Worm (Caenorhabditis elegans) whole organism, early embryonic: ENCODE results near the gene zim-2.

Experiments
- B0310.2 ChIP-seq: sonication (generic microtip); optimal IDR thresholded peaks from 2 replicates; lab custom pipeline; 2016; ENCODE audit warnings: mild to moderate bottlenecking, missing genetic modification characterization, missing compliant biosample characterization
- F13C5.2 ChIP-seq: sonication (generic microtip); optimal IDR thresholded peaks from 2 replicates; lab custom pipeline; 2017; ENCODE audit warnings: mild to moderate bottlenecking, missing genetic modification characterization, inconsistent platforms, missing compliant biosample characterization
- ama-1 ChIP-seq: fragments of 150-350 bp; optimal IDR thresholded peaks from 2 replicates; lab custom pipeline; 2014
- ceh-13 ChIP-seq: fragments of 200-800 bp; sonication (Bioruptor generic); optimal IDR thresholded peaks from 2 replicates; lab custom pipeline; 2018; ENCODE audit warnings: mild to moderate bottlenecking, missing genetic modification characterization, missing compliant biosample characterization
- flt-1 ChIP-seq: fragments of 200-800 bp; sonication (Bioruptor generic); IDR thresholded peaks from 2 replicates; pipeline ENCODE4 v1.3.6; 2022; ENCODE audit warnings: missing genetic modification characterization, missing compliant biosample characterization
- hmbx-1 ChIP-seq: sonication (generic microtip); optimal IDR thresholded peaks from 2 replicates; lab custom pipeline; 2016; ENCODE audit warnings: mild to moderate bottlenecking, missing genetic modification characterization, missing compliant biosample characterization
- hmg-4 ChIP-seq: fragments of 200-800 bp; sonication (Bioruptor generic); optimal IDR thresholded peaks from 2 replicates; lab custom pipeline; 2018; ENCODE audit warnings: mild to moderate bottlenecking, missing genetic modification characterization, missing compliant biosample characterization
- hnd-1 ChIP-seq: sonication (generic microtip); optimal IDR thresholded peaks from 2 replicates; lab custom pipeline; 2016; ENCODE audit warnings: missing genetic modification characterization, missing compliant biosample characterization
- scrt-1 ChIP-seq: fragments of 200-800 bp; sonication (Bioruptor generic); IDR thresholded peaks from 2 replicates; pipeline ENCODE4 v1.3.6; 2022; ENCODE audit warnings: missing genetic modification characterization, missing compliant biosample characterization
- sea-1 ChIP-seq: fragments of 200-800 bp; sonication (Bioruptor generic); conservative IDR thresholded peaks from 2 replicates; pipeline ENCODE4 v1.3.6; 2022; ENCODE audit warnings: missing genetic modification characterization, missing compliant biosample characterization
- tbx-37 ChIP-seq: fragments of 200-800 bp; sonication (Bioruptor generic); conservative IDR thresholded peaks from 2 replicates; pipeline ENCODE4 v1.3.6; 2022; ENCODE audit warnings: missing genetic modification reagents, missing genetic modification characterization, missing compliant biosample characterization
- tra-4 ChIP-seq: sonication (generic microtip); optimal IDR thresholded peaks from 2 replicates; lab custom pipeline; 2017; ENCODE audit warnings: missing genetic modification characterization, missing compliant biosample characterization

DNA sequence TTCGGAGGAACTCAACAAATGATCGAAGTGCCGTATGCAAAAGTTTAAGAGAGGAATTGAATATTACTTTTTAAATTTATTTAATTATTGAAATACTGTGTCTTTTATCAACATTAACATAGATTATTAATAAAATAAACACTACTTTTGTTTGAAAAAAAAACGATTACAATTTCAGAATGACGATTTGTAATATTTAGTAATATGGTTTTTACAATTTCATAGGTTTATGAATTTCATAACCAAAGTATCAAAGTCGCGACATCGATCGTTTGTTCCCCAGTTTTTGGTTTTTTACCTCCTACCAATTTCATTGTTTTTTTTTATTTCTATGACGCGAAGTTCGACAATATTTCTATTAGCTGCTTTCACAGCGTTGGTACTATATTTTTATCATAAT, 44.9 kb downstream of the zim-2 start, which contains the start of gene R09H10.1:
- TF ChIP-seq ama-1 (lab: Kevin White, UChicago) (no peak), hnd-1 (tag; lab: Kevin White, UChicago) (no peak), B0310.2 (no peak), tbx-37 (GFP tag; lab: Robert Waterston, UW) (no peak), flt-1 (no peak), tra-4 (tag; lab: Kevin White, UChicago) (no peak), hmg-4 (no peak), ceh-13 (GFP tag; lab: Kevin White, UChicago) (no peak), F13C5.2 (no peak), sea-1 (GFP tag; lab: Robert Waterston, UW) (no peak), scrt-1 (GFP tag; lab: Robert Waterston, UW) (no peak), hmbx-1 (tag; lab: Kevin White, UChicago) (no peak)
